Fruit fly (Drosophila melanogaster) whole organism: ENCODE results near the gene Ptp61F.

Experiments used
- CG8478 ChIP-seq: fragments of >200 bp; optimal IDR thresholded peaks from 2 replicates; lab custom pipeline; 2018; ENCODE audit warnings: inconsistent platforms
- pan ChIP-seq: fragments of >200 bp; optimal IDR thresholded peaks from 2 replicates; lab custom pipeline; 2017
- psq ChIP-seq: fragments of >200 bp; optimal IDR thresholded peaks from 2 replicates; lab custom pipeline; 2017
- usp ChIP-seq: fragments of >200 bp; optimal IDR thresholded peaks from 2 replicates; lab custom pipeline; 2017; ENCODE audit warnings: missing biosample characterization, missing genetic modification characterization, mixed read lengths

DNA sequence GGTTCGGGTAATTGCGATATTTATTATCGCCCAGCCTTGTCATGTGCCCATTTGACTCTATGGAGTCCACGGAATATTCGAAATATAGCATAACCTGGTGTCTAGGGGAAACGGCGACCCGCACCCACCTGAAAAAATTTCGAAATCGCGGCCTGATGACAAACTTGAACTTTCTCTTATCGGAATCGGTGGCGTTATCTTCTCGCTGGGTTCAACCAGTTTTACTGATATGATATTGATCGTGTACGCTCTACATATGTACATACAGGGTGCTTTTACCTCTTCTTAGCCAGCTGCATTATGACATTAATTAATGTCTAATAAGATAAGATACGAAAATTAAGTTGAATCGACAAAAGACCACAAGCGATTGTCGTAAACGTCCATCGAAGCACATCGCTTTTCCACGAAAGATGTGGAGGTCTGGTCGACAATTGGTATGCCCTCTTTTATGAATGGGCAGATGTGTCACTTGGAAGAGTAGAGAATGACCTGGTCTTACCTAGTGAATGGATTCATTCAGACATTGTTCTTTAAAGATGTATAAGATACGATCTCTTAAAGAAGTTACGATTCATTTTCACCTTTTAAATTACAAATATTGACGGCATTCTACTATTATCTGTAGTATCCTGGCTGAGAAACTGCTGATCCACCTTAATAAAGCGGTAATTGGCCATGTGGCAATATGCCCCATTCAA lies 154.7 kb downstream of the Ptp61F start:
- TF ChIP-seq CG8478 (no peak), psq (lab: Kevin White, UChicago) (no peak), pan (lab: Kevin White, UChicago) (no peak), usp (GFP tag; lab: Kevin White, UChicago) (no peak)
